Worm (Caenorhabditis elegans): ENCODE data around the gene C25E10.4.

DNA sequence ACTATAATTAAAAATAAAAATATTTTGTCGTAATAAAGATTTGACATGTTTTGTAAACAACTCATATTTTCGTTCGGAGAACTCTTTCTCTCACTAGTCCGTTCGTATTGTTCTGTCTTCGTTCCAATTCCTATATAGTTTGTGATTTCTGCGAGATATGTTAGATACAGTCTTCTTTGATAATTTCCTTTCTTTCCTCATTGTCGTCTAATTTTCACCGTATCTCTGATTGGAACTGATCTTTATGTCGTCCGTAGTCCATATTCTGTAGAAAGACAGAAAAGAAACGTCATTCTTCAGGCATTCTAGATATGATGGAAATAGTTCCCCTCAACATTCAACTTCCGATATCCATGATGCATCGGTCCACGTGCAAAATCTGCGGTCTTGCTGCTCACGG is 11.5 kb downstream of the C25E10.4 start, which contains the start of gene nhr-30:
- TF ChIP-seq zag-1 (tag; optimal IDR thresholded peaks at IDR 0.05), result no peak
- no peak for TF ChIP-seq grh-1 (GFP tag; IDR thresholded peaks at IDR 0.05)
- TF ChIP-seq efl-1 (optimal IDR thresholded peaks at IDR 0.05), result no peak
- no peak for TF ChIP-seq efl-1 (GFP tag; optimal IDR thresholded peaks at IDR 0.05 in 1 of 2)

All from whole organism, L1 larva.